Worm (Caenorhabditis elegans): ENCODE results near the gene snn-1.

snn-1 gene

DNA sequence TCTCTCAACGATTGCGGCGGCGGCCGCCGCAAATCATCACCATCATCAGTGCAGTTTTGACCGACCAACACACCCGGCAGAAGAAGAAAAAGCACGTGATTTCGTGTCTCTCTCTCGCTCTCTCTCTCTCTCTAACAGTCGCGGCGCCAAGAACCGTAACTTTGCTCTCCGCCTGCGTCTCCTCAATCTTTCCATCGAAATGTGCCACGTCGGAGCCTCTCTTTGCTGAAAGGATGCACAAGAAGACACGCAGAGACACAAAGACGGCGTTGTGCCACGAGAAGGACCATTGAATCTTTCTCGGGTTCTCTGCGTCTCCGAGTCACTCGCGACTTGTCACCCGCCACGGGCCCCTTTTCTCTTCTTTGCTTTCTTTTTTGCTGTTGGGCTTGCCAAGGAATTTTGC lies 43.0 kb upstream of the snn-1 start (continued):
- TF ChIP-seq daf-19 (GFP tag; conservative IDR thresholded peaks at IDR 0.05) (no peak), F44E2.7 (GFP tag; IDR thresholded peaks at IDR 0.05) (no peak), Y5F2A.4 (GFP tag; optimal IDR thresholded peaks at IDR 0.05) (no peak), ceh-20 (GFP tag; IDR thresholded peaks at IDR 0.05) (peak; percentile 41; the same call in 1 of the 2 replicates), gei-8 (GFP tag; optimal IDR thresholded peaks at IDR 0.05) (peak; percentile 61), zip-11 (GFP tag; IDR thresholded peaks at IDR 0.05) (no peak), ctbp-1 (GFP tag; IDR thresholded peaks at IDR 0.05) (peak; percentile 24; the same call in 1 of the 2 replicates), dpl-1 (GFP tag; optimal IDR thresholded peaks at IDR 0.05) (peak; percentile 37), daf-12 (tag; optimal IDR thresholded peaks at IDR 0.05) (no peak), pha-4 (GFP tag; IDR thresholded peaks at IDR 0.05) (peak; percentile 73), pha-4 (tag; optimal IDR thresholded peaks at IDR 0.05) (no peak), R02D3.7 (tag; optimal IDR thresholded peaks at IDR 0.05) (no peak), mep-1 (tag; optimal IDR thresholded peaks at IDR 0.05) (peak; percentile 68), zfp-3 (GFP tag; conservative IDR thresholded peaks at IDR 0.05) (0 out of 2 replicates have a peak, but pooled peaks have one; percentile 52), tra-1 (GFP tag; IDR thresholded peaks at IDR 0.05) (peak; percentile 75; the same call in 1 of the 2 replicates), hmg-1.1 (GFP tag; IDR thresholded peaks at IDR 0.05) (peak; percentile 74; the same call in 1 of the 2 replicates), dmd-6 (GFP tag; IDR thresholded peaks at IDR 0.05) (peak; percentile 93), mes-2 (tag; optimal IDR thresholded peaks at IDR 0.05; ENCODE audit: poor library complexity, severe bottlenecking) (peak; percentile 45), ZK546.5 (tag; optimal IDR thresholded peaks at IDR 0.05) (no peak), snpc-1.2 (GFP tag; IDR thresholded peaks at IDR 0.05) (no peak), zip-2 (tag; optimal IDR thresholded peaks at IDR 0.05) (peak; percentile 15), egl-27 (tag; optimal IDR thresholded peaks at IDR 0.05) (no peak), skn-1 (tag; optimal IDR thresholded peaks at IDR 0.05) (no peak), rbr-2 (tag; optimal IDR thresholded peaks at IDR 0.05) (peak; percentile 64), nhr-48 (tag; optimal IDR thresholded peaks at IDR 0.05) (peak; percentile 61), unc-130 (GFP tag; optimal IDR thresholded peaks at IDR 0.05) (no peak), arid-1 (GFP tag; conservative IDR thresholded peaks at IDR 0.05) (no peak), pqm-1 (tag; optimal IDR thresholded peaks at IDR 0.05) (peak; percentile 29), nhr-11 (tag; optimal IDR thresholded peaks at IDR 0.05) (peak; percentile 79), mxl-2 (GFP tag; conservative IDR thresholded peaks at IDR 0.05) (no peak), nhr-6 (tag; optimal IDR thresholded peaks at IDR 0.05) (peak; percentile 74), mxl-3 (GFP tag; optimal IDR thresholded peaks at IDR 0.05) (peak; percentile 68), ama-1 (optimal IDR thresholded peaks at IDR 0.05) (peak; percentile 57), duxl-1 (tag; optimal IDR thresholded peaks at IDR 0.05; ENCODE audit: poor library complexity) (peak; percentile 19), hlh-30 (tag; optimal IDR thresholded peaks at IDR 0.05; ENCODE audit: insufficient read depth) (peak; percentile 91), T20F7.1 (GFP tag; optimal IDR thresholded peaks at IDR 0.05) (no peak), daf-16 (GFP tag; optimal IDR thresholded peaks at IDR 0.05) (peak in 1 of 2 experiments; percentile 54), daf-16 (tag; optimal IDR thresholded peaks at IDR 0.05) (peak; percentile 77), nhr-10 (tag; optimal IDR thresholded peaks at IDR 0.05) (no peak), Y75B8A.6 (GFP tag; IDR thresholded peaks at IDR 0.05) (no peak), ZK337.2 (GFP tag; IDR thresholded peaks at IDR 0.05) (no peak), F10B5.3 (tag; optimal IDR thresholded peaks at IDR 0.05) (no peak), T26A8.4 (GFP tag; IDR thresholded peaks at IDR 0.05) (peak; percentile 63; the same call in 1 of the 2 replicates), hif-1 (tag; optimal IDR thresholded peaks at IDR 0.05) (peak in 1 of 2 experiments; percentile 57), madf-5 (GFP tag; IDR thresholded peaks at IDR 0.05) (no peak), ceh-62 (tag; optimal IDR thresholded peaks at IDR 0.05) (no peak), F37D6.2 (tag; optimal IDR thresholded peaks at IDR 0.05) (peak; percentile 12), nhr-102 (tag; optimal IDR thresholded peaks at IDR 0.05) (peak; percentile 2), tag-97 (GFP tag; IDR thresholded peaks at IDR 0.05) (no peak), lsy-2 (tag; optimal IDR thresholded peaks at IDR 0.05) (peak; percentile 40 to 60), fkh-10 (GFP tag; optimal IDR thresholded peaks at IDR 0.05) (peak; percentile 56)
